Worm (Caenorhabditis elegans) whole organism, L1 larva: ENCODE measurements around the gene hil-3.

Experiments
- C04F5.9 ChIP-seq: sonication (generic microtip); optimal IDR thresholded peaks from 2 replicates; lab custom pipeline; 2016; ENCODE audit warnings: missing genetic modification characterization, missing compliant biosample characterization
- C16A3.4 ChIP-seq: fragments of 150-350 bp; optimal IDR thresholded peaks from 2 replicates; lab custom pipeline; 2014; ENCODE audit warnings: missing biosample characterization, missing genetic modification characterization
- C34B4.2 ChIP-seq: sonication (generic microtip); optimal IDR thresholded peaks from 2 replicates; lab custom pipeline; 2017; ENCODE audit warnings: mild to moderate bottlenecking, missing genetic modification characterization, missing compliant biosample characterization
- F16B12.6 ChIP-seq: fragments of 150-350 bp; optimal IDR thresholded peaks from 2 replicates; lab custom pipeline; 2014; ENCODE audit warnings: missing biosample characterization, missing genetic modification characterization
- Y116A8C.19 ChIP-seq: sonication (generic microtip); optimal IDR thresholded peaks from 2 replicates; lab custom pipeline; 2016; ENCODE audit warnings: missing compliant biosample characterization, missing genetic modification characterization, borderline replicate concordance
- ama-1 ChIP-seq: fragments of 150-350 bp; optimal IDR thresholded peaks from 2 replicates; lab custom pipeline; 2014
- blmp-1 ChIP-seq: fragments of 150-350 bp; optimal IDR thresholded peaks from 2 replicates; lab custom pipeline; 2014; ENCODE audit warnings: missing biosample characterization, missing genetic modification characterization
- ceh-63 ChIP-seq: fragments of 200-800 bp; sonication (Bioruptor generic); optimal IDR thresholded peaks from 2 replicates; lab custom pipeline; 2018; ENCODE audit warnings: mild to moderate bottlenecking, missing genetic modification characterization, missing compliant biosample characterization
- ces-1 ChIP-seq: fragments of 150-350 bp; optimal IDR thresholded peaks from 2 replicates; lab custom pipeline; 2014; ENCODE audit warnings: missing biosample characterization, missing genetic modification reagents, missing genetic modification characterization
- dsc-1 ChIP-seq: sonication (generic microtip); optimal IDR thresholded peaks from 2 replicates; lab custom pipeline; 2016; ENCODE audit warnings: mild to moderate bottlenecking, missing genetic modification characterization, missing compliant biosample characterization
- efl-3 ChIP-seq: fragments of 200-800 bp; sonication (Bioruptor generic); optimal IDR thresholded peaks from 2 replicates; lab custom pipeline; 2018; ENCODE audit warnings: mild to moderate bottlenecking, missing genetic modification characterization, missing compliant biosample characterization
- egl-27 ChIP-seq, 2 experiments: fragments of 150-350 bp in 1 of 2; sonication (generic microtip); optimal IDR thresholded peaks; 3 replicates each; lab custom pipeline; 2017 to 2018; ENCODE audit warnings: missing biosample characterization in 2 of 2, missing genetic modification characterization in 2 of 2, missing genetic modification reagents in 2 of 2
- elt-2 ChIP-seq: sonication (generic microtip); optimal IDR thresholded peaks from 2 replicates; lab custom pipeline; 2016; ENCODE audit warnings: missing genetic modification characterization, mild to moderate bottlenecking, inconsistent platforms, missing compliant biosample characterization, missing genetic modification reagents
- elt-3 ChIP-seq, 6 experiments: fragments of 150-350 bp in 1 of 6; sonication (generic microtip); optimal IDR thresholded peaks; 2 replicates each; lab custom pipeline; 2017 to 2018; ENCODE audit warnings: missing biosample characterization in 6 of 6, missing genetic modification characterization in 6 of 6, inconsistent platforms in 1 of 6
- ets-5 ChIP-seq: fragments of 200-800 bp; sonication (Bioruptor generic); IDR thresholded peaks from 2 replicates; pipeline ENCODE4 v1.3.6; 2022; ENCODE audit warnings: missing genetic modification characterization, missing compliant biosample characterization
- fkh-8 ChIP-seq: sonication (generic microtip); optimal IDR thresholded peaks from 2 replicates; lab custom pipeline; 2016; ENCODE audit warnings: mild to moderate bottlenecking, missing genetic modification characterization, missing compliant biosample characterization
- fos-1 ChIP-seq: fragments of 150-350 bp; optimal IDR thresholded peaks from 2 replicates; lab custom pipeline; 2014; ENCODE audit warnings: missing biosample characterization, missing genetic modification characterization
- grh-1 ChIP-seq: fragments of 200-800 bp; sonication (Bioruptor generic); IDR thresholded peaks from 2 replicates; pipeline ENCODE4 v1.3.6; 2022; ENCODE audit warnings: missing genetic modification reagents, missing genetic modification characterization, missing compliant biosample characterization
- hlh-4 ChIP-seq: sonication (generic microtip); optimal IDR thresholded peaks from 2 replicates; lab custom pipeline; 2016; ENCODE audit warnings: mild to moderate bottlenecking, missing genetic modification characterization, missing compliant biosample characterization
- hpl-2 ChIP-seq: fragments of 150-350 bp; optimal IDR thresholded peaks from 2 replicates; lab custom pipeline; 2014; ENCODE audit warnings: missing biosample characterization, missing genetic modification reagents, missing genetic modification characterization
- irx-1 ChIP-seq: sonication (generic microtip); optimal IDR thresholded peaks from 2 replicates; lab custom pipeline; 2016; ENCODE audit warnings: missing genetic modification characterization, missing compliant biosample characterization
- jun-1 ChIP-seq: fragments of 150-350 bp; optimal IDR thresholded peaks from 2 replicates; lab custom pipeline; 2014; ENCODE audit warnings: missing biosample characterization, missing genetic modification reagents, missing genetic modification characterization
- lin-14 ChIP-seq: fragments of 200-800 bp; sonication (Bioruptor generic); optimal IDR thresholded peaks from 2 replicates; lab custom pipeline; 2018; ENCODE audit warnings: mild to moderate bottlenecking, missing genetic modification characterization, moderate library complexity, missing compliant biosample characterization
- lin-15B ChIP-seq: fragments of 150-350 bp; sonication (generic microtip); optimal IDR thresholded peaks from 3 replicates; lab custom pipeline; 2014; ENCODE audit warnings: missing biosample characterization, missing genetic modification characterization
- lin-39 ChIP-seq: fragments of 150-350 bp; optimal IDR thresholded peaks from 2 replicates; lab custom pipeline; 2014; ENCODE audit warnings: missing biosample characterization, missing genetic modification reagents, missing genetic modification characterization
- lir-3 ChIP-seq: sonication (generic microtip); optimal IDR thresholded peaks from 2 replicates; lab custom pipeline; 2016; ENCODE audit warnings: mild to moderate bottlenecking, missing genetic modification characterization, moderate library complexity, missing compliant biosample characterization; ENCODE audit not compliant: poor library complexity
- mab-9 ChIP-seq: fragments of 200-800 bp; sonication (Bioruptor generic); IDR thresholded peaks from 2 replicates; pipeline ENCODE4 v1.3.6; 2022; ENCODE audit warnings: missing genetic modification reagents, missing genetic modification characterization, missing compliant biosample characterization
- mef-2 ChIP-seq: fragments of 150-350 bp; optimal IDR thresholded peaks from 2 replicates; lab custom pipeline; 2014; ENCODE audit warnings: missing biosample characterization, missing genetic modification characterization
- nhr-12 ChIP-seq: sonication (generic microtip); optimal IDR thresholded peaks from 2 replicates; lab custom pipeline; 2017; ENCODE audit warnings: missing biosample characterization, missing genetic modification characterization
- nhr-19 ChIP-seq: fragments of 200-800 bp; sonication (Bioruptor generic); conservative IDR thresholded peaks from 2 replicates; pipeline ENCODE4 v1.3.6; 2022; ENCODE audit warnings: missing genetic modification characterization, missing compliant biosample characterization
- nhr-237 ChIP-seq: fragments of 150-350 bp; optimal IDR thresholded peaks from 2 replicates; lab custom pipeline; 2014; ENCODE audit warnings: missing biosample characterization, missing genetic modification characterization
- nhr-28 ChIP-seq: fragments of 150-350 bp; optimal IDR thresholded peaks from 2 replicates; lab custom pipeline; 2014; ENCODE audit warnings: missing biosample characterization, missing genetic modification characterization
- nhr-47 ChIP-seq: sonication (generic microtip); optimal IDR thresholded peaks from 2 replicates; lab custom pipeline; 2016; ENCODE audit warnings: mild to moderate bottlenecking, missing genetic modification characterization, moderate library complexity, missing compliant biosample characterization
- nhr-71 ChIP-seq: sonication (generic microtip); optimal IDR thresholded peaks from 2 replicates; lab custom pipeline; 2016; ENCODE audit warnings: mild to moderate bottlenecking, missing genetic modification characterization, moderate library complexity, missing compliant biosample characterization
- nhr-76 ChIP-seq: sonication (generic microtip); optimal IDR thresholded peaks from 2 replicates; lab custom pipeline; 2017; ENCODE audit warnings: missing biosample characterization, missing genetic modification characterization
- nhr-77 ChIP-seq: fragments of 150-350 bp; optimal IDR thresholded peaks from 2 replicates; lab custom pipeline; 2014; ENCODE audit warnings: missing biosample characterization, missing genetic modification characterization
- nhr-84 ChIP-seq: sonication (generic microtip); optimal IDR thresholded peaks from 2 replicates; lab custom pipeline; 2017; ENCODE audit warnings: missing biosample characterization, missing genetic modification characterization
- nhr-85 ChIP-seq: sonication (generic microtip); peaks from one replicate; lab custom pipeline; 2016; ENCODE audit warnings: missing genetic modification characterization, inconsistent platforms, missing compliant biosample characterization
- pag-3 ChIP-seq: sonication (generic microtip); optimal IDR thresholded peaks from 2 replicates; lab custom pipeline; 2017; ENCODE audit warnings: missing genetic modification characterization, mild to moderate bottlenecking, missing compliant biosample characterization, antibody characterized with exemption, borderline replicate concordance; ENCODE audit not compliant: insufficient read depth
- pax-3 ChIP-seq: fragments of 200-800 bp; sonication (Bioruptor generic); optimal IDR thresholded peaks from 2 replicates; lab custom pipeline; 2018; ENCODE audit warnings: mild to moderate bottlenecking, missing genetic modification characterization, moderate library complexity, missing compliant biosample characterization
- rnt-1 ChIP-seq: sonication (generic microtip); optimal IDR thresholded peaks from 2 replicates; lab custom pipeline; 2016; ENCODE audit warnings: mild to moderate bottlenecking, missing genetic modification characterization, moderate library complexity, missing compliant biosample characterization
- snu-23 ChIP-seq: sonication (generic microtip); optimal IDR thresholded peaks from 2 replicates; lab custom pipeline; 2016; ENCODE audit warnings: missing genetic modification characterization, missing compliant biosample characterization
- sox-4 ChIP-seq: sonication (generic microtip); optimal IDR thresholded peaks from 2 replicates; lab custom pipeline; 2016; ENCODE audit warnings: missing genetic modification characterization, missing compliant biosample characterization
- sptf-1 ChIP-seq: fragments of 150-350 bp; optimal IDR thresholded peaks from 2 replicates; lab custom pipeline; 2014; ENCODE audit warnings: missing biosample characterization, missing genetic modification characterization
- tlp-1 ChIP-seq: fragments of 150-350 bp; optimal IDR thresholded peaks from 2 replicates; lab custom pipeline; 2014; ENCODE audit warnings: missing biosample characterization, missing genetic modification characterization
- unc-130 ChIP-seq: fragments of 150-350 bp; optimal IDR thresholded peaks from 2 replicates; lab custom pipeline; 2017; ENCODE audit warnings: missing biosample characterization, missing genetic modification characterization, inconsistent platforms
- unc-30 ChIP-seq: sonication (generic microtip); optimal IDR thresholded peaks from 2 replicates; lab custom pipeline; 2017; ENCODE audit warnings: missing biosample characterization, missing genetic modification characterization
- unc-62 ChIP-seq: fragments of 150-350 bp; optimal IDR thresholded peaks from 2 replicates; lab custom pipeline; 2014; ENCODE audit warnings: missing biosample characterization, missing genetic modification reagents, missing genetic modification characterization
- unc-86 ChIP-seq: sonication (generic microtip); optimal IDR thresholded peaks from 2 replicates; lab custom pipeline; 2016; ENCODE audit warnings: missing genetic modification characterization, missing compliant biosample characterization
- vab-15 ChIP-seq: sonication (generic microtip); optimal IDR thresholded peaks from 2 replicates; lab custom pipeline; 2017; ENCODE audit warnings: missing genotype, mild to moderate bottlenecking, missing genetic modification characterization, missing compliant biosample characterization
- xbp-1 ChIP-seq: sonication (generic microtip); optimal IDR thresholded peaks from 2 replicates; lab custom pipeline; 2016; ENCODE audit warnings: missing genetic modification characterization, missing compliant biosample characterization
- zip-4 ChIP-seq: fragments of 200-800 bp; sonication (Bioruptor generic); optimal IDR thresholded peaks from 2 replicates; lab custom pipeline; 2018; ENCODE audit warnings: mild to moderate bottlenecking, missing genetic modification characterization, moderate library complexity, missing compliant biosample characterization
- ztf-11 ChIP-seq, 2 experiments: sonication (generic microtip); optimal IDR thresholded peaks; 2 replicates each; lab custom pipeline; 2016 to 2017; ENCODE audit warnings: missing genetic modification characterization in 2 of 2, missing biosample characterization in 1 of 2, missing compliant biosample characterization in 1 of 2
- ztf-4 ChIP-seq: fragments of 150-350 bp; optimal IDR thresholded peaks from 2 replicates; lab custom pipeline; 2014; ENCODE audit warnings: missing biosample characterization, missing genetic modification characterization

The hil-3 gene

DNA sequence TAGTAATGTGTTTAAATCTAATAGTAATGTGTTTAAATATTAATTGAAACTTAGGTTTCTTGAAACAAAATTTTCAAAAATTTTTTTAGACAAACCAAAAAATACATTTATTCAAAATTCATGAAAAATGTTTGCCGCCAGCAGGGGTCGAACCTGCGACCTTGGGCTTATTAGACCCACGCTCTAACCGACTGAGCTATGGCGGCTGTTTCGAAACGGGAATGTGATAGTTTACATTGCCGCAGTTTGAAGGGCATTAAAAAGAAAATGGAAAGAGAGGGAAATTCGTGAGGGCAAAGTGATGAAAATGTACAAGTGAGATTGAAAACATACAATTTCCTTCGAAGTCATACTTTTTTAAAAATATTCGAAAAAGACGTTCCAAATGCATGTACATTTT lies 2.5 kb upstream of the hil-3 start (continued):
- TF ChIP-seq xbp-1 (tag; lab: Kevin White, UChicago) (peak; percentile 37), hlh-4 (tag; lab: Kevin White, UChicago) (no peak), ama-1 (lab: Kevin White, UChicago) (no peak), nhr-71 (tag; lab: Kevin White, UChicago) (peak; percentile 51), C04F5.9 (tag; lab: Kevin White, UChicago) (no peak), unc-86 (tag; lab: Kevin White, UChicago) (no peak), irx-1 (tag; lab: Kevin White, UChicago) (no peak), pax-3 (tag; lab: Kevin White, UChicago) (no peak), ceh-63 (GFP tag; lab: Kevin White, UChicago) (no peak), nhr-85 (tag; lab: Kevin White, UChicago) (peak; percentile 73), ces-1 (GFP tag; lab: Kevin White, UChicago) (no peak), lin-14 (GFP tag; lab: Kevin White, UChicago) (peak; percentile 42), C34B4.2 (no peak), elt-2 (tag; lab: Kevin White, UChicago) (no peak), unc-30 (no peak), hpl-2 (GFP tag; lab: Kevin White, UChicago) (no peak), nhr-237 (tag; lab: Kevin White, UChicago) (no peak), nhr-19 (GFP tag; lab: Robert Waterston, UW) (peak; percentile 56), tlp-1 (tag; lab: Kevin White, UChicago) (no peak), ets-5 (GFP tag; lab: Robert Waterston, UW) (no peak), mef-2 (tag; lab: Kevin White, UChicago) (no peak), unc-130 (tag; lab: Kevin White, UChicago) (no peak), Y116A8C.19 (tag; lab: Kevin White, UChicago) (no peak), F16B12.6 (no peak), vab-15 (tag; lab: Kevin White, UChicago) (no peak), sptf-1 (no peak), pag-3 (no peak), nhr-12 (tag; lab: Kevin White, UChicago) (no peak), lin-15B (tag; lab: Kevin White, UChicago) (no peak), unc-62 (GFP tag; lab: Kevin White, UChicago) (no peak), jun-1 (no peak), rnt-1 (peak; percentile 32), sox-4 (tag; lab: Kevin White, UChicago) (no peak), lin-39 (tag; lab: Kevin White, UChicago) (no peak), lir-3 (tag; lab: Kevin White, UChicago) (no peak), dsc-1 (tag; lab: Kevin White, UChicago) (peak; percentile 51), mab-9 (GFP tag; lab: Robert Waterston, UW) (no peak), zip-4 (GFP tag; lab: Kevin White, UChicago) (no peak), elt-3 (tag; optimal IDR thresholded peaks at IDR 0.05; lab: Kevin White, UChicago) (peak in 1 of 6 experiments; percentile 20), nhr-76 (tag; lab: Kevin White, UChicago) (no peak), snu-23 (GFP tag; lab: Kevin White, UChicago) (peak; percentile 64), efl-3 (GFP tag; lab: Kevin White, UChicago) (no peak), nhr-47 (tag; lab: Kevin White, UChicago) (peak; percentile 50), grh-1 (GFP tag; lab: Robert Waterston, UW) (no peak), fos-1 (no peak), nhr-28 (tag; lab: Kevin White, UChicago) (no peak), nhr-77 (tag; lab: Kevin White, UChicago) (no peak), ztf-11 (tag; optimal IDR thresholded peaks at IDR 0.05; lab: Kevin White, UChicago) (no peak), nhr-84 (tag; lab: Kevin White, UChicago) (no peak), blmp-1 (tag; lab: Kevin White, UChicago) (peak; percentile 20), C16A3.4 (tag; lab: Kevin White, UChicago) (peak; percentile 62), ztf-4 (tag; lab: Kevin White, UChicago) (no peak), fkh-8 (no peak), egl-27 (tag; optimal IDR thresholded peaks at IDR 0.05; lab: Kevin White, UChicago) (no peak)
